Worm (Caenorhabditis elegans) whole organism, late embryonic: ENCODE measurements around the gene nsph-3.2.

Source experiments
- K09A11.1 ChIP-seq: sonication (generic microtip); optimal IDR thresholded peaks from 2 replicates; lab custom pipeline; 2017; ENCODE audit warnings: antibody characterized with exemption, mild to moderate bottlenecking, missing genetic modification characterization, missing compliant biosample characterization; ENCODE audit not compliant: insufficient read depth
- T23F11.4 ChIP-seq: fragments of 200-800 bp; sonication (Bioruptor generic); optimal IDR thresholded peaks from 2 replicates; lab custom pipeline; 2018; ENCODE audit warnings: mild to moderate bottlenecking, missing genetic modification characterization, missing compliant biosample characterization
- hlh-6 ChIP-seq: sonication (generic microtip); optimal IDR thresholded peaks from 2 replicates; lab custom pipeline; 2016; ENCODE audit warnings: missing genotype, missing genetic modification characterization, missing compliant biosample characterization
- tbx-2 ChIP-seq: sonication (generic microtip); optimal IDR thresholded peaks from 2 replicates; lab custom pipeline; 2016; ENCODE audit warnings: missing genetic modification characterization, missing compliant biosample characterization
- unc-3 ChIP-seq, 2 experiments: fragments of 200-800 bp in 1 of 2; sonication (Bioruptor generic) in 1 of 2; sonication (generic microtip) in 1 of 2; conservative IDR thresholded peaks in 1 of 2; optimal IDR thresholded peaks in 1 of 2; 2 replicates each; pipeline versions ENCODE4 v1.3.6 to Lab custom; 2016 to 2022; ENCODE audit warnings: missing compliant biosample characterization in 2 of 2, missing genetic modification characterization in 2 of 2, missing genetic modification reagents in 1 of 2

- no peak for TF ChIP-seq tbx-2
- no peak for TF ChIP-seq T23F11.4
- TF ChIP-seq unc-3 (GFP tag; conservative IDR thresholded peaks at IDR 0.05; lab: Robert Waterston, UW): no peak
- TF ChIP-seq unc-3 (tag; optimal IDR thresholded peaks at IDR 0.05; lab: Kevin White, UChicago): no peak
- no peak for TF ChIP-seq hlh-6 (tag; lab: Kevin White, UChicago)
- TF ChIP-seq K09A11.1: no peak
These were observed 28.2 kb upstream of the nsph-3.2 start, which contains the start of gene W01B6.8 for ce11 chrIV:10084323-10084959.
